4 worm cellular contexts compared by ENCODE assay signal in the genomic region with DNA sequence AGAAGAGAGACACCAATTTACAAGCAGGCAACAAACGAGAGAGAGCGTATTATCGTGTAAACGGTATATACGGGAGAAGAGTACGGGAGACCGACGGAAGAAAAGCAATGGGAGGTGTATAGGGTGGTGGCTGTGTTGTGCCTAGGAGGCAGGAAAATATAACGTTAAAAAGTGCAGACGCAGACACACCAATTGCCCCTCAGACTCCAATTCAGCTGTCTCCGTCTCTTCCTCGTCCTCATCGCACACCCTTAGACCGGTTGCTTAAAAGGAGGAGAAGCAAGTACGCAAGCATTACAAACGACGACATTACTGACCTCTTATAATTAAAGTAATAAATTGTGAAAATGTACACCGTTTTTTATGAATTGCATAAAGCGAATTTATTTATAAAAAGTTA.
TF ChIP-seq lines count a peak whose summit lies in the region.

No protein-coding gene starts in this region.

TF ChIP-seq in whole organism, L2 larva, 48 proteins besides CTCF, POLR2A, EP300 and RAD21 (continued from another document):
- TF ChIP-seq ceh-82 (tag; optimal IDR thresholded peaks at IDR 0.05; lab: Kevin White, UChicago) (peak; percentile 35), gmeb-1 (tag; optimal IDR thresholded peaks at IDR 0.05; lab: Kevin White, UChicago) (peak; percentile 42), lin-39 (tag; optimal IDR thresholded peaks at IDR 0.05; lab: Kevin White, UChicago) (no peak), lin-11 (tag; optimal IDR thresholded peaks at IDR 0.05; lab: Kevin White, UChicago) (peak; percentile 58), unc-39 (tag; optimal IDR thresholded peaks at IDR 0.05; lab: Kevin White, UChicago) (no peak), R02D3.7 (tag; optimal IDR thresholded peaks at IDR 0.05; lab: Kevin White, UChicago) (no peak), unc-62 (GFP tag; optimal IDR thresholded peaks at IDR 0.05; lab: Kevin White, UChicago) (no peak), lsy-2 (tag; optimal IDR thresholded peaks at IDR 0.05; lab: Kevin White, UChicago) (peak; percentile 76 to 95), nhr-129 (tag; optimal IDR thresholded peaks at IDR 0.05; lab: Kevin White, UChicago) (peak; percentile 82), blmp-1 (tag; optimal IDR thresholded peaks at IDR 0.05; lab: Kevin White, UChicago; ENCODE audit: insufficient read depth) (peak; percentile 22), nhr-23 (tag; optimal IDR thresholded peaks at IDR 0.05; lab: Kevin White, UChicago) (no peak), mbf-1 (tag; optimal IDR thresholded peaks at IDR 0.05; lab: Kevin White, UChicago) (no peak), mdl-1 (tag; optimal IDR thresholded peaks at IDR 0.05; lab: Kevin White, UChicago) (peak; percentile 35 to 42), sma-3 (GFP tag; optimal IDR thresholded peaks at IDR 0.05; lab: Kevin White, UChicago) (peak; percentile 54), dmd-4 (tag; optimal IDR thresholded peaks at IDR 0.05; lab: Kevin White, UChicago) (no peak), C34F6.9 (tag; optimal IDR thresholded peaks at IDR 0.05; lab: Kevin White, UChicago) (peak; percentile 82), nhr-237 (tag; optimal IDR thresholded peaks at IDR 0.05; lab: Kevin White, UChicago) (no peak), nhr-21 (tag; optimal IDR thresholded peaks at IDR 0.05; lab: Kevin White, UChicago) (peak; percentile 69), ama-1 (optimal IDR thresholded peaks at IDR 0.05; lab: Kevin White, UChicago) (no peak), aly-2 (tag; optimal IDR thresholded peaks at IDR 0.05; lab: Kevin White, UChicago) (no peak), skn-1 (tag; optimal IDR thresholded peaks at IDR 0.05; lab: Kevin White, UChicago) (peak; percentile 59), Y55F3AM.14 (GFP tag; optimal IDR thresholded peaks at IDR 0.05; lab: Kevin White, UChicago) (no peak), sem-4 (tag; optimal IDR thresholded peaks at IDR 0.05; lab: Kevin White, UChicago) (peak; percentile 78)

TF ChIP-seq in whole organism, L4 larva, 104 proteins besides CTCF, POLR2A, EP300 and RAD21 (continued from another document and continues in another):
- TF ChIP-seq unc-62 (GFP tag; optimal IDR thresholded peaks at IDR 0.05 in 1 of 2; lab: Kevin White, UChicago) (peak in 1 of 2 experiments; percentile 98), unc-62 (tag; optimal IDR thresholded peaks at IDR 0.05; lab: Kevin White, UChicago) (no peak), fkh-10 (GFP tag; optimal IDR thresholded peaks at IDR 0.05; lab: Kevin White, UChicago) (no peak), zfp-2 (tag; optimal IDR thresholded peaks at IDR 0.05; lab: Kevin White, UChicago) (no peak), nhr-102 (tag; optimal IDR thresholded peaks at IDR 0.05; lab: Kevin White, UChicago) (peak; percentile 54), spr-1 (tag; optimal IDR thresholded peaks at IDR 0.05; lab: Kevin White, UChicago) (peak; percentile 52), F49E8.2 (tag; optimal IDR thresholded peaks at IDR 0.05; lab: Kevin White, UChicago; ENCODE audit: borderline replicate concordance) (no peak), skn-1 (tag; optimal IDR thresholded peaks at IDR 0.05; lab: Kevin White, UChicago) (no peak), ces-1 (GFP tag; optimal IDR thresholded peaks at IDR 0.05; lab: Kevin White, UChicago) (no peak), F10B5.3 (tag; optimal IDR thresholded peaks at IDR 0.05; lab: Kevin White, UChicago) (no peak), saeg-2 (GFP tag; IDR thresholded peaks at IDR 0.05; lab: Robert Waterston, UW) (no peak), mep-1 (tag; optimal IDR thresholded peaks at IDR 0.05; lab: Kevin White, UChicago) (peak; percentile 93), fos-1 (tag; optimal IDR thresholded peaks at IDR 0.05; lab: Kevin White, UChicago) (no peak), R02D3.7 (tag; optimal IDR thresholded peaks at IDR 0.05; lab: Kevin White, UChicago) (no peak), lin-38 (GFP tag; IDR thresholded peaks at IDR 0.05; lab: Robert Waterston, UW) (peak; percentile 42), lin-39 (tag; optimal IDR thresholded peaks at IDR 0.05; lab: Kevin White, UChicago) (no peak), lsy-2 (tag; optimal IDR thresholded peaks at IDR 0.05; lab: Kevin White, UChicago) (peak; percentile 89 to 95), ZK546.5 (tag; optimal IDR thresholded peaks at IDR 0.05; lab: Kevin White, UChicago) (no peak), mxl-3 (GFP tag; optimal IDR thresholded peaks at IDR 0.05; lab: Kevin White, UChicago) (peak; percentile 75), ceh-28 (tag; optimal IDR thresholded peaks at IDR 0.05; lab: Kevin White, UChicago) (no peak), nhr-10 (tag; optimal IDR thresholded peaks at IDR 0.05; lab: Kevin White, UChicago) (peak; percentile 15), lim-7 (GFP tag; IDR thresholded peaks at IDR 0.05; lab: Robert Waterston, UW) (no peak), nhr-6 (tag; optimal IDR thresholded peaks at IDR 0.05; lab: Kevin White, UChicago) (peak; percentile 62), ztf-11 (tag; optimal IDR thresholded peaks at IDR 0.05; lab: Kevin White, UChicago) (no peak), zfp-3 (GFP tag; conservative IDR thresholded peaks at IDR 0.05; lab: Robert Waterston, UW) (no peak), hif-1 (tag; optimal IDR thresholded peaks at IDR 0.05; lab: Kevin White, UChicago) (peak in 1 of 2 experiments; percentile 54), egl-43 (GFP tag; IDR thresholded peaks at IDR 0.05; lab: Robert Waterston, UW) (no peak), jun-1 (tag; optimal IDR thresholded peaks at IDR 0.05; lab: Kevin White, UChicago) (peak; percentile 3), nhr-48 (tag; optimal IDR thresholded peaks at IDR 0.05; lab: Kevin White, UChicago) (peak; percentile 48), snpc-1.2 (GFP tag; IDR thresholded peaks at IDR 0.05; lab: Robert Waterston, UW) (no peak), dmd-8 (GFP tag; IDR thresholded peaks at IDR 0.05; lab: Robert Waterston, UW) (no peak), dmd-9 (GFP tag; IDR thresholded peaks at IDR 0.05; lab: Robert Waterston, UW) (no peak), ama-1 (optimal IDR thresholded peaks at IDR 0.05; lab: Kevin White, UChicago) (no peak), pqm-1 (tag; optimal IDR thresholded peaks at IDR 0.05; lab: Kevin White, UChicago) (no peak), ceh-32 (tag; optimal IDR thresholded peaks at IDR 0.05; lab: Kevin White, UChicago; ENCODE audit: poor library complexity) (no peak), dve-1 (tag; optimal IDR thresholded peaks at IDR 0.05; lab: Kevin White, UChicago; ENCODE audit: insufficient read depth) (peak; percentile 78), ceh-82 (tag; optimal IDR thresholded peaks at IDR 0.05; lab: Kevin White, UChicago) (no peak)

TF ChIP-seq in whole organism, late embryonic, 69 proteins besides CTCF, POLR2A, EP300 and RAD21 (continued from another document):
- peak; percentile 84 for TF ChIP-seq ref-2 (tag; optimal IDR thresholded peaks at IDR 0.05; lab: Kevin White, UChicago)
- no peak for TF ChIP-seq hlh-6 (tag; optimal IDR thresholded peaks at IDR 0.05; lab: Kevin White, UChicago)
- peak; percentile 70 for TF ChIP-seq sdc-2 (tag; optimal IDR thresholded peaks at IDR 0.05; lab: Kevin White, UChicago)
- TF ChIP-seq K02D7.2 (tag; optimal IDR thresholded peaks at IDR 0.05; lab: Kevin White, UChicago): no peak
- TF ChIP-seq pax-1 (tag; optimal IDR thresholded peaks at IDR 0.05; lab: Kevin White, UChicago): peak; percentile 39
- TF ChIP-seq T23F11.4 (GFP tag; optimal IDR thresholded peaks at IDR 0.05; lab: Kevin White, UChicago): no peak
- no peak for TF ChIP-seq K09A11.1 (tag; optimal IDR thresholded peaks at IDR 0.05; lab: Kevin White, UChicago; ENCODE audit: insufficient read depth)
- TF ChIP-seq sox-2 (GFP tag; IDR thresholded peaks at IDR 0.05; lab: Robert Waterston, UW): no peak
- no peak for TF ChIP-seq ttx-3 (tag; optimal IDR thresholded peaks at IDR 0.05; lab: Kevin White, UChicago)
- TF ChIP-seq zip-5 (tag; optimal IDR thresholded peaks at IDR 0.05; lab: Kevin White, UChicago): no peak
- peak; percentile 9 for TF ChIP-seq C38D4.7 (GFP tag; optimal IDR thresholded peaks at IDR 0.05; lab: Kevin White, UChicago)
- TF ChIP-seq unc-42 (tag; optimal IDR thresholded peaks at IDR 0.05; lab: Kevin White, UChicago): peak; percentile 69
- peak; percentile 87 for TF ChIP-seq ceh-31 (tag; optimal IDR thresholded peaks at IDR 0.05; lab: Kevin White, UChicago)
- TF ChIP-seq ets-4 (tag; optimal IDR thresholded peaks at IDR 0.05; lab: Kevin White, UChicago): peak; percentile 32
- TF ChIP-seq pros-1 (tag; optimal IDR thresholded peaks at IDR 0.05; lab: Kevin White, UChicago): peak; percentile 92
- no peak for TF ChIP-seq lin-11 (tag; optimal IDR thresholded peaks at IDR 0.05; lab: Kevin White, UChicago)
- TF ChIP-seq ceh-48 (tag; optimal IDR thresholded peaks at IDR 0.05; lab: Kevin White, UChicago): no peak
- peak; percentile 60 for TF ChIP-seq ceh-19 (GFP tag; optimal IDR thresholded peaks at IDR 0.05; lab: Kevin White, UChicago)
- no peak for TF ChIP-seq fkh-6 (tag; optimal IDR thresholded peaks at IDR 0.05; lab: Kevin White, UChicago)
- no peak for TF ChIP-seq rnt-1 (tag; optimal IDR thresholded peaks at IDR 0.05; lab: Kevin White, UChicago)
- TF ChIP-seq ceh-2 (tag; optimal IDR thresholded peaks at IDR 0.05; lab: Kevin White, UChicago): peak; percentile 63
- no peak for TF ChIP-seq eyg-1 (tag; optimal IDR thresholded peaks at IDR 0.05; lab: Kevin White, UChicago)
- TF ChIP-seq npax-4 (tag; optimal IDR thresholded peaks at IDR 0.05; lab: Kevin White, UChicago): no peak
- TF ChIP-seq hlh-30 (tag; optimal IDR thresholded peaks at IDR 0.05; lab: Kevin White, UChicago; ENCODE audit: insufficient read depth): peak; percentile 21
- TF ChIP-seq pqm-1 (tag; optimal IDR thresholded peaks at IDR 0.05; lab: Kevin White, UChicago): no peak
- TF ChIP-seq tbx-7 (tag; optimal IDR thresholded peaks at IDR 0.05; lab: Kevin White, UChicago): no peak
- TF ChIP-seq fkh-10 (GFP tag; optimal IDR thresholded peaks at IDR 0.05; lab: Kevin White, UChicago): no peak
- TF ChIP-seq gmeb-2 (tag; optimal IDR thresholded peaks at IDR 0.05; lab: Kevin White, UChicago): no peak
- no peak for TF ChIP-seq ceh-45 (GFP tag; IDR thresholded peaks at IDR 0.05; lab: Robert Waterston, UW)
- peak; percentile 5 for TF ChIP-seq ahr-1 (tag; optimal IDR thresholded peaks at IDR 0.05; lab: Kevin White, UChicago)
- peak; percentile 73 for TF ChIP-seq tbx-2 (tag; optimal IDR thresholded peaks at IDR 0.05; lab: Kevin White, UChicago)
- peak; percentile 24 for TF ChIP-seq ceh-30 (tag; optimal IDR thresholded peaks at IDR 0.05; lab: Kevin White, UChicago)
- peak; percentile 48 for TF ChIP-seq F13H6.1 (tag; optimal IDR thresholded peaks at IDR 0.05; lab: Kevin White, UChicago)

TF ChIP-seq in whole organism, mixed stage, embryonic, 35 proteins besides CTCF, POLR2A, EP300 and RAD21 (continued from another document):
- no peak for TF ChIP-seq elt-3 (tag; optimal IDR thresholded peaks at IDR 0.05; lab: Kevin White, UChicago)
- peak; percentile 90 for TF ChIP-seq ham-2 (GFP tag; optimal IDR thresholded peaks at IDR 0.05; lab: Kevin White, UChicago)
- TF ChIP-seq lin-13 (tag; optimal IDR thresholded peaks at IDR 0.05; lab: Kevin White, UChicago): peak; percentile 93
- TF ChIP-seq bed-3 (GFP tag; optimal IDR thresholded peaks at IDR 0.05; lab: Kevin White, UChicago): no peak
- TF ChIP-seq sem-2 (GFP tag; optimal IDR thresholded peaks at IDR 0.05; lab: Kevin White, UChicago): no peak
- no peak for TF ChIP-seq nhr-2 (tag; optimal IDR thresholded peaks at IDR 0.05; lab: Kevin White, UChicago)
- TF ChIP-seq drap-1 (GFP tag; optimal IDR thresholded peaks at IDR 0.05; lab: Kevin White, UChicago): peak; percentile 49
